Fruit fly (Drosophila melanogaster): Measurements from ENCODE around the gene CG43155.

DNA sequence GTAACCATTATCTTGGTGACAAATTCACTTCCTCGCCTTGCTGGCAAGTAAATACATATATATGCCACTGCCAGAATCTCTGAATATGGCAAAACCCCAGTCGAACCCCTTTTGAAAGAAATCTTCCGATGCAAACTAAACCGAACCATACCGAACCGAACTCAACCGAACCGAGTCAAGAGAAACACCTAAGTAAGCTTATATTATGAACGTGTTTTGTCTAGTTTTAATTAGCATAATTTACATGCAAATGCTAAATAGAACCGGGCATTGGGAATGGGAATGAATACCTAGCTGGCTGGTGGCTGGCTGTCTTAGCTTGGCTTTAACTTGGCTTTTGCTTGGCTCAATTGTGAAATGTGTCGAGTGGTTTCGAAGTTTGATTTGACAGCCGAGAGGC, 57.7 kb downstream of the CG43155 start:
- TF ChIP-seq usp (GFP tag; optimal IDR thresholded peaks at IDR 0.05) = no peak
- no peak for TF ChIP-seq EcR (GFP tag; optimal IDR thresholded peaks at IDR 0.05)
- TF ChIP-seq psq (optimal IDR thresholded peaks at IDR 0.05) = no peak
